Worm (Caenorhabditis elegans): ENCODE data around the gene msp-152.

The msp-152 gene

DNA sequence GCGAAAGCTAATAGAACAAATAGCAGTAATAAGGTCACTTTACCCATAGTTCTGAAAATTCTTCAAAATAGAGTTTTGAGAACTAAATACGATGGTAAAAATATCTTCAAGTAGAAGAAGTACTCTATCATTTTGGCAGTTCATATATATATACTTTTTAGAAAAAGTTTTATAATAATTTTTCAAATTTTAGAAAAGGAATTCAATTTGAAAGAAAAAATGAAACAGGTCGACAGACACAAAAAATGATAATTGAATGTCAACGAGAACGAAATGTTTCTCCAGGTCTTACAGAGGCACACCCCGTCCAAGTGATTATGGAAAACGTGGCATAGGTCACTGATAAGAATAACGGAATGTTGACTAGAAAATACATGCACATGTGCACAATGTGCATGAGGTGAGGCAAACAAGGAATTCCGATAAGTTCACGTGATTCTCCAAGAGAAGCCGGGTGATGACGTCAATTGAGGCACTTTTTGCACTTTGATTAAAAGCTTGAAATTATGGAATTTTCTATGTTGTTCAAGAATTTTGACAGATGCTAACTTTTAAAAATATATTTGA lies 7.5 kb upstream of the msp-152 start, which contains the start of gene aagr-2 (continued):
- TF ChIP-seq C04F5.9 (tag; optimal IDR thresholded peaks at IDR 0.05) (no peak), irx-1 (tag; optimal IDR thresholded peaks at IDR 0.05) (no peak), egl-13 (tag; optimal IDR thresholded peaks at IDR 0.05) (no peak), zip-4 (GFP tag; optimal IDR thresholded peaks at IDR 0.05) (no peak), ama-1 (optimal IDR thresholded peaks at IDR 0.05) (no peak), ceh-88 (GFP tag; IDR thresholded peaks at IDR 0.05) (no peak), sup-37 (GFP tag; optimal IDR thresholded peaks at IDR 0.05) (no peak), ceh-63 (GFP tag; optimal IDR thresholded peaks at IDR 0.05) (no peak), unc-86 (tag; optimal IDR thresholded peaks at IDR 0.05) (no peak), isw-1 (GFP tag; IDR thresholded peaks at IDR 0.05) (no peak), nhr-77 (tag; optimal IDR thresholded peaks at IDR 0.05) (no peak), grh-1 (GFP tag; IDR thresholded peaks at IDR 0.05) (no peak), C16A3.4 (tag; optimal IDR thresholded peaks at IDR 0.05) (no peak), sox-4 (tag; optimal IDR thresholded peaks at IDR 0.05) (no peak), ceh-90 (tag; optimal IDR thresholded peaks at IDR 0.05) (no peak), ceh-82 (tag; optimal IDR thresholded peaks at IDR 0.05) (no peak), nhr-47 (tag; optimal IDR thresholded peaks at IDR 0.05) (no peak), snu-23 (GFP tag; optimal IDR thresholded peaks at IDR 0.05) (no peak), mef-2 (tag; optimal IDR thresholded peaks at IDR 0.05) (no peak), pax-3 (tag; optimal IDR thresholded peaks at IDR 0.05) (peak; percentile 13), zag-1 (tag; optimal IDR thresholded peaks at IDR 0.05) (no peak), nhr-71 (tag; optimal IDR thresholded peaks at IDR 0.05) (peak; percentile 36), fkh-4 (tag; optimal IDR thresholded peaks at IDR 0.05; ENCODE audit: borderline replicate concordance) (no peak)

ce11 chrII:4931286-4931685 lies 1.5 kb upstream of the msp-152 start:
- TF ChIP-seq aly-2 (tag; optimal IDR thresholded peaks at IDR 0.05) (no peak), sox-4 (tag; optimal IDR thresholded peaks at IDR 0.05) (no peak), fkh-8 (tag; optimal IDR thresholded peaks at IDR 0.05) (no peak), nhr-76 (tag; optimal IDR thresholded peaks at IDR 0.05) (no peak), nhr-71 (tag; optimal IDR thresholded peaks at IDR 0.05) (no peak), alr-1 (tag; optimal IDR thresholded peaks at IDR 0.05; ENCODE audit: borderline replicate concordance) (no peak), snu-23 (GFP tag; optimal IDR thresholded peaks at IDR 0.05) (no peak), C34B4.2 (tag; optimal IDR thresholded peaks at IDR 0.05) (no peak), zag-1 (tag; optimal IDR thresholded peaks at IDR 0.05) (no peak), unc-98 (GFP tag; IDR thresholded peaks at IDR 0.05) (no peak), hlh-17 (GFP tag; optimal IDR thresholded peaks at IDR 0.05; ENCODE audit: borderline replicate concordance) (no peak), pax-3 (tag; optimal IDR thresholded peaks at IDR 0.05) (no peak), lin-14 (GFP tag; optimal IDR thresholded peaks at IDR 0.05) (no peak), unc-130 (tag; optimal IDR thresholded peaks at IDR 0.05) (no peak), lsy-2 (tag; optimal IDR thresholded peaks at IDR 0.05) (no peak), ceh-88 (GFP tag; IDR thresholded peaks at IDR 0.05) (no peak), hlh-4 (tag; optimal IDR thresholded peaks at IDR 0.05) (no peak)

DNA sequence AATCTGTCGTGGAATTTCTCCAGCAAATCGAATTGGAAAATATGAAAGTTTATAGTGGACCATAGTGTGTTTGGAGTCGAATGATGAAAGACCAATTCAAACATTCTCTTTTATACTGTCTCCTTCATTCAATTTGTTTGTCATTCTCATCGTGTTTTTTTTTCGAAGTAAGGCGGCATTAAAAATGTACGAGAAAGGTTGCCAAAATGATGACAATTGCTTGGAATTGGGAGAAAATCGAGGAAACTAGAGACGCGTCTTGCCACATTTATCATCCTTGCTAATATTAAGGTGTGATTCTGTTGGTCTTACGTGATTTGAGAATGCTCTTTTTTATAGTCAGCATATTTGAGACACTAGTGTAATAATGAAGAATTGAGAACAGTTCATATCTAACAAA lies 2.1 kb downstream of the msp-152 start, which contains the start of gene gst-30:
gst-30 (minus strand) TSS at position 101 of the 400 bp plus-strand sequence.
- TF ChIP-seq pax-3 (tag; optimal IDR thresholded peaks at IDR 0.05) (no peak), skn-1 (tag; optimal IDR thresholded peaks at IDR 0.05) (peak; percentile 35)

- peak in 1 of 2 experiments; percentile 36 for TF ChIP-seq lsy-2 (tag; optimal IDR thresholded peaks at IDR 0.05)
- TF ChIP-seq ztf-4 (tag; optimal IDR thresholded peaks at IDR 0.05): no peak
- no peak for TF ChIP-seq lin-14 (GFP tag; optimal IDR thresholded peaks at IDR 0.05)
- peak in 1 of 3 experiments; percentile 16 for TF ChIP-seq dpl-1 (GFP tag; optimal IDR thresholded peaks at IDR 0.05)
- no peak for TF ChIP-seq nhr-19 (GFP tag; conservative IDR thresholded peaks at IDR 0.05)
- TF ChIP-seq lin-35 (GFP tag; optimal IDR thresholded peaks at IDR 0.05): peak in 1 of 2 experiments; percentile 29
- no peak for TF ChIP-seq mep-1 (tag; optimal IDR thresholded peaks at IDR 0.05)
- TF ChIP-seq elt-3 (tag; optimal IDR thresholded peaks at IDR 0.05): no peak
- TF ChIP-seq efl-1 (optimal IDR thresholded peaks at IDR 0.05): peak; percentile 10 to 33
- peak in 1 of 2 experiments; percentile 23 for TF ChIP-seq efl-1 (GFP tag; optimal IDR thresholded peaks at IDR 0.05 in 1 of 2)
These were observed 2.7 kb downstream of the msp-152 start, which contains the start of gene ZK546.5 for ce11 chrII:4935518-4935917. Gene ZK546.5 (plus strand): TSS chrII:4935818.
